Fruit fly (Drosophila melanogaster) whole organism, embryonic: ENCODE data around the gene Pxd.

ENCODE experiments used
- B-H2 ChIP-seq: fragments of 200-800 bp; sonication (Bioruptor generic); optimal IDR thresholded peaks from 2 replicates; lab custom pipeline; 2018; ENCODE audit warnings: missing biosample characterization, mild to moderate bottlenecking, missing genetic modification characterization
- Bgb ChIP-seq: fragments of 200-800 bp; sonication (Bioruptor generic); IDR thresholded peaks from 2 replicates; pipeline ENCODE4 v1.3.6; 2022; ENCODE audit warnings: missing biosample characterization, missing genetic modification characterization; ENCODE audit not compliant: partially characterized antibody
- CG10543 ChIP-seq: fragments of 200-800 bp; sonication (Bioruptor generic); optimal IDR thresholded peaks from 3 replicates; lab custom pipeline; 2017; ENCODE audit warnings: missing biosample characterization, mild to moderate bottlenecking, missing genetic modification characterization, moderate library complexity
- CG12071 ChIP-seq: fragments of 200-800 bp; sonication (Bioruptor generic); optimal IDR thresholded peaks from 3 replicates; lab custom pipeline; 2018; ENCODE audit warnings: missing biosample characterization, mild to moderate bottlenecking, missing genetic modification characterization
- CG12769 ChIP-seq: fragments of 200-800 bp; sonication (Bioruptor generic); optimal IDR thresholded peaks from 2 replicates; lab custom pipeline; 2019; ENCODE audit warnings: missing biosample characterization, mild to moderate bottlenecking, missing genetic modification characterization, moderate library complexity
- CG13894 ChIP-seq: fragments of 200-800 bp; sonication (Bioruptor generic); optimal IDR thresholded peaks from 3 replicates; lab custom pipeline; 2018; ENCODE audit warnings: missing biosample characterization, mild to moderate bottlenecking, missing genetic modification characterization, moderate library complexity
- CG14860 ChIP-seq: fragments of 200-800 bp; sonication (Bioruptor generic); IDR thresholded peaks from 3 replicates; pipeline ENCODE4 v1.3.6; 2022; ENCODE audit warnings: missing biosample characterization, missing genetic modification characterization; ENCODE audit not compliant: partially characterized antibody
- CG14965 ChIP-seq: fragments of 200-800 bp; sonication (Bioruptor generic); optimal IDR thresholded peaks from 2 replicates; lab custom pipeline; 2016; ENCODE audit warnings: missing biosample characterization, missing genetic modification characterization, borderline replicate concordance
- CG16815 ChIP-seq: fragments of 200-800 bp; sonication (Bioruptor generic); optimal IDR thresholded peaks from 3 replicates; lab custom pipeline; 2017; ENCODE audit warnings: missing biosample characterization, mild to moderate bottlenecking, missing genetic modification characterization
- CG2199 ChIP-seq: fragments of 200-800 bp; sonication (Bioruptor generic); IDR thresholded peaks from 3 replicates; pipeline ENCODE4 v1.3.6; 2022; ENCODE audit warnings: missing biosample characterization, missing genetic modification characterization
- CG2875 ChIP-seq: fragments of 200-800 bp; sonication (Bioruptor generic); optimal IDR thresholded peaks from 2 replicates; lab custom pipeline; 2017; ENCODE audit warnings: missing biosample characterization, mild to moderate bottlenecking, missing genetic modification characterization, missing genetic modification reagents
- CG31388 ChIP-seq: fragments of 200-800 bp; sonication (Bioruptor generic); optimal IDR thresholded peaks from 2 replicates; lab custom pipeline; 2016; ENCODE audit warnings: missing biosample characterization, missing genetic modification characterization
- CG32767 ChIP-seq: fragments of 200-800 bp; sonication (Bioruptor generic); IDR thresholded peaks from 2 replicates; pipeline ENCODE4 v1.3.6; 2022; ENCODE audit warnings: missing biosample characterization, missing genetic modification characterization
- CG7271 ChIP-seq: fragments of 200-800 bp; sonication (Bioruptor generic); optimal IDR thresholded peaks from 2 replicates; lab custom pipeline; 2018; ENCODE audit warnings: missing biosample characterization, mild to moderate bottlenecking, missing genetic modification characterization, moderate library complexity
- CG9727 ChIP-seq: fragments of 200-800 bp; sonication (Bioruptor generic); optimal IDR thresholded peaks from 3 replicates; lab custom pipeline; 2017; ENCODE audit warnings: missing biosample characterization, mild to moderate bottlenecking, missing genetic modification characterization
- CkIIα-i1 ChIP-seq: fragments of 200-800 bp; sonication (Bioruptor generic); IDR thresholded peaks from 2 replicates; pipeline ENCODE4 v1.3.6; 2022; ENCODE audit warnings: missing biosample characterization, missing genetic modification characterization
- D19A ChIP-seq: fragments of 200-800 bp; optimal IDR thresholded peaks from 3 replicates; lab custom pipeline; 2019; ENCODE audit warnings: missing biosample characterization, mild to moderate bottlenecking, missing genetic modification characterization, moderate library complexity
- Dref ChIP-seq: fragments of 200-800 bp; sonication (Bioruptor generic); IDR thresholded peaks from 2 replicates; pipeline ENCODE4 v1.3.6; 2022; ENCODE audit warnings: missing biosample characterization, missing genetic modification characterization
- E2f1 ChIP-seq: fragments of 200-800 bp; sonication (Bioruptor generic); IDR thresholded peaks from 2 replicates; pipeline ENCODE4 v1.3.6; 2022; ENCODE audit warnings: missing biosample characterization, missing genetic modification characterization
- Hmr ChIP-seq: fragments of 200-800 bp; sonication (Bioruptor generic); optimal IDR thresholded peaks from 3 replicates; lab custom pipeline; 2017; ENCODE audit warnings: mild to moderate bottlenecking, missing biosample characterization, missing genetic modification reagents, missing genetic modification characterization
- Hmx ChIP-seq: fragments of 200-800 bp; sonication (Bioruptor generic); optimal IDR thresholded peaks from 2 replicates; lab custom pipeline; 2016; ENCODE audit warnings: missing biosample characterization, missing genetic modification characterization
- Hr3 ChIP-seq: fragments of 200-800 bp; sonication (Bioruptor generic); optimal IDR thresholded peaks from 3 replicates; lab custom pipeline; 2016; ENCODE audit warnings: missing biosample characterization, missing genetic modification characterization
- Meics ChIP-seq: fragments of 200-800 bp; sonication (Bioruptor generic); optimal IDR thresholded peaks from 2 replicates; lab custom pipeline; 2017; ENCODE audit warnings: missing biosample characterization, mild to moderate bottlenecking, missing genetic modification characterization
- Myb ChIP-seq: fragments of 200-800 bp; sonication (Bioruptor generic); optimal IDR thresholded peaks from 2 replicates; lab custom pipeline; 2016; ENCODE audit warnings: missing biosample characterization, missing genetic modification characterization
- NFAT ChIP-seq: fragments of 200-800 bp; sonication (Bioruptor generic); IDR thresholded peaks from 2 replicates; pipeline ENCODE4 v1.3.6; 2022; ENCODE audit warnings: missing biosample characterization, missing genetic modification characterization
- Taf1 ChIP-seq: fragments of 200-800 bp; sonication (Bioruptor generic); IDR thresholded peaks from 2 replicates; pipeline ENCODE4 v1.3.6; 2022; ENCODE audit warnings: missing biosample characterization, missing genetic modification characterization
- Tbp ChIP-seq: fragments of >200 bp; optimal IDR thresholded peaks from 2 replicates; lab custom pipeline; 2018; ENCODE audit warnings: missing biosample characterization, missing genetic modification characterization
- Xrp1 ChIP-seq: fragments of 200-800 bp; sonication (Bioruptor generic); IDR thresholded peaks from 2 replicates; pipeline ENCODE4 v1.3.6; 2022; ENCODE audit warnings: missing biosample characterization, missing genetic modification characterization
- abd-A ChIP-seq: fragments of 200-800 bp; sonication (Bioruptor generic); optimal IDR thresholded peaks from 3 replicates; lab custom pipeline; 2019; ENCODE audit warnings: missing biosample characterization, mild to moderate bottlenecking, missing genetic modification characterization, moderate library complexity
- bowl ChIP-seq: fragments of 200-800 bp; sonication (Bioruptor generic); IDR thresholded peaks from 2 replicates; pipeline ENCODE4 v1.3.6; 2022; ENCODE audit warnings: missing biosample characterization, missing genetic modification characterization
- caup ChIP-seq: fragments of 200-800 bp; sonication (Bioruptor generic); optimal IDR thresholded peaks from 3 replicates; lab custom pipeline; 2017; ENCODE audit warnings: missing biosample characterization, mild to moderate bottlenecking, missing genetic modification characterization, moderate library complexity; ENCODE audit not compliant: severe bottlenecking
- chinmo ChIP-seq: fragments of 200-800 bp; sonication (Bioruptor generic); IDR thresholded peaks from 4 replicates; pipeline ENCODE4 v1.3.6; 2022; ENCODE audit warnings: missing biosample characterization, missing genetic modification characterization; ENCODE audit not compliant: partially characterized antibody
- chm ChIP-seq: fragments of 200-800 bp; sonication (Bioruptor generic); IDR thresholded peaks from 2 replicates; pipeline ENCODE4 v1.3.6; 2022; ENCODE audit warnings: missing biosample characterization, missing genetic modification characterization
- crol ChIP-seq: fragments of 200-800 bp; sonication (Bioruptor generic); IDR thresholded peaks from 2 replicates; pipeline ENCODE4 v1.3.6; 2022; ENCODE audit warnings: missing biosample characterization, missing genetic modification characterization
- dan ChIP-seq: fragments of 200-800 bp; sonication (Bioruptor generic); IDR thresholded peaks from 2 replicates; pipeline ENCODE4 v1.3.6; 2022; ENCODE audit warnings: missing biosample characterization, missing genetic modification characterization
- fd102C ChIP-seq: fragments of 200-800 bp; sonication (Bioruptor generic); optimal IDR thresholded peaks from 2 replicates; lab custom pipeline; 2018; ENCODE audit warnings: missing biosample characterization, mild to moderate bottlenecking, missing genetic modification characterization, moderate library complexity
- grn ChIP-seq: fragments of 200-800 bp; sonication (Bioruptor generic); optimal IDR thresholded peaks from 3 replicates; lab custom pipeline; 2017; ENCODE audit warnings: missing biosample characterization, missing genetic modification characterization
- gt ChIP-seq: fragments of 200-800 bp; sonication (Bioruptor generic); IDR thresholded peaks from 2 replicates; pipeline ENCODE4 v1.3.6; 2022; ENCODE audit warnings: missing biosample characterization, missing genetic modification characterization
- hb ChIP-seq: fragments of 200-800 bp; sonication (Bioruptor generic); IDR thresholded peaks from 3 replicates; pipeline ENCODE4 v1.3.6; 2022; ENCODE audit warnings: missing biosample characterization, missing genetic modification characterization; ENCODE audit not compliant: partially characterized antibody
- hbn ChIP-seq: fragments of 200-800 bp; sonication (Bioruptor generic); IDR thresholded peaks from 2 replicates; pipeline ENCODE4 v1.3.6; 2022; ENCODE audit warnings: missing biosample characterization, missing genetic modification characterization; ENCODE audit not compliant: partially characterized antibody
- nau ChIP-seq: fragments of 200-800 bp; sonication (Bioruptor generic); optimal IDR thresholded peaks from 3 replicates; lab custom pipeline; 2017; ENCODE audit warnings: missing biosample characterization, mild to moderate bottlenecking, missing genetic modification characterization, missing genetic modification reagents
- oc ChIP-seq: fragments of 200-800 bp; sonication (Bioruptor generic); optimal IDR thresholded peaks from 2 replicates; lab custom pipeline; 2018; ENCODE audit warnings: missing biosample characterization, mild to moderate bottlenecking, missing genetic modification characterization, moderate library complexity
- pfk ChIP-seq: fragments of 200-800 bp; sonication (Bioruptor generic); optimal IDR thresholded peaks from 2 replicates; lab custom pipeline; 2018; ENCODE audit warnings: missing biosample characterization, mild to moderate bottlenecking, missing genetic modification characterization, moderate library complexity
- sd ChIP-seq: fragments of 200-800 bp; sonication (Bioruptor generic); optimal IDR thresholded peaks from 3 replicates; lab custom pipeline; 2018; ENCODE audit warnings: missing biosample characterization, mild to moderate bottlenecking, missing genetic modification characterization, moderate library complexity
- sens ChIP-seq: fragments of 200-800 bp; sonication (Bioruptor generic); peaks from one replicate; lab custom pipeline; 2016; ENCODE audit warnings: missing biosample characterization, missing genetic modification characterization
- slp2 ChIP-seq: fragments of 200-800 bp; sonication (Bioruptor generic); optimal IDR thresholded peaks from 2 replicates; lab custom pipeline; 2016; ENCODE audit warnings: missing biosample characterization, missing genetic modification characterization
- sug ChIP-seq: fragments of 200-800 bp; optimal IDR thresholded peaks from 2 replicates; lab custom pipeline; 2019; ENCODE audit warnings: missing biosample characterization, mild to moderate bottlenecking, missing genetic modification characterization, moderate library complexity
- tin ChIP-seq: fragments of 200-800 bp; sonication (Bioruptor generic); optimal IDR thresholded peaks from 3 replicates; lab custom pipeline; 2016; ENCODE audit warnings: missing biosample characterization, missing genetic modification characterization
- wek ChIP-seq: fragments of 200-800 bp; sonication (Bioruptor generic); optimal IDR thresholded peaks from 3 replicates; lab custom pipeline; 2018; ENCODE audit warnings: missing biosample characterization, mild to moderate bottlenecking, missing genetic modification characterization, moderate library complexity

The Pxd gene

dm6 chr3R:17062705-17063104 is 48.3 kb downstream of the Pxd start (continued):
- TF ChIP-seq E2f1 = no peak

- TF ChIP-seq slp2 (GFP tag; lab: Kevin White, UChicago) (no peak), NFAT (GFP tag; lab: Robert Waterston, UW) (no peak), hbn (GFP tag; lab: Robert Waterston, UW) (no peak), sug (tag; lab: Kevin White, UChicago) (peak; percentile 59), grn (GFP tag; lab: Kevin White, UChicago) (peak; percentile 41), Myb (GFP tag; lab: Kevin White, UChicago) (no peak), Tbp (GFP tag; lab: Kevin White, UChicago) (no peak), Bgb (no peak), Meics (GFP tag; lab: Kevin White, UChicago) (no peak), Hr3 (no peak), tin (GFP tag; lab: Kevin White, UChicago) (no peak), CG12071 (GFP tag; lab: Kevin White, UChicago) (no peak), chinmo (0 out of 4 replicates have a peak, but pooled peaks have one; percentile 80), CG31388 (no peak), pfk (peak; percentile 74), sens (GFP tag; lab: Kevin White, UChicago) (peak; percentile 54), fd102C (GFP tag; lab: Kevin White, UChicago) (no peak), Hmx (GFP tag; lab: Kevin White, UChicago) (no peak), gt (GFP tag; lab: Robert Waterston, UW) (no peak), crol (0 out of 2 replicates have a peak, but pooled peaks have one; percentile 15), CkIIα-i1 (GFP tag; lab: Robert Waterston, UW) (no peak), bowl (no peak), abd-A (peak; percentile 13), caup (GFP tag; lab: Kevin White, UChicago) (no peak), CG32767 (GFP tag; lab: Robert Waterston, UW) (no peak), CG2199 (GFP tag; lab: Robert Waterston, UW) (peak; percentile 32; the same call in 1 of the 3 replicates), CG10543 (GFP tag; lab: Kevin White, UChicago) (peak; percentile 41), CG14965 (GFP tag; lab: Kevin White, UChicago) (no peak), Dref (GFP tag; lab: Robert Waterston, UW) (no peak), chm (GFP tag; lab: Robert Waterston, UW) (peak; percentile 15; the same call in 1 of the 2 replicates), Taf1 (GFP tag; lab: Robert Waterston, UW) (no peak), CG16815 (GFP tag; lab: Kevin White, UChicago) (no peak), CG9727 (GFP tag; lab: Kevin White, UChicago) (no peak), CG13894 (tag; lab: Kevin White, UChicago) (peak; percentile 51), CG14860 (GFP tag; lab: Robert Waterston, UW) (no peak), oc (tag; lab: Kevin White, UChicago) (no peak), Hmr (GFP tag; lab: Kevin White, UChicago) (no peak), sd (tag; lab: Kevin White, UChicago) (peak; percentile 71), hb (GFP tag; lab: Robert Waterston, UW) (0 out of 3 replicates have a peak, but pooled peaks have one; percentile 34), B-H2 (GFP tag; lab: Kevin White, UChicago) (peak; percentile 53), Xrp1 (GFP tag; lab: Robert Waterston, UW) (no peak), D19A (tag; lab: Kevin White, UChicago) (no peak), CG2875 (GFP tag; lab: Kevin White, UChicago) (no peak), dan (GFP tag; lab: Robert Waterston, UW) (no peak), nau (GFP tag; lab: Kevin White, UChicago) (no peak), CG7271 (tag; lab: Kevin White, UChicago) (no peak), wek (no peak), CG12769 (tag; lab: Kevin White, UChicago) (peak; percentile 62)
These were observed 49.4 kb downstream of the Pxd start for dm6 chr3R:17063763-17064162.
